Worm (Caenorhabditis elegans) whole organism, early embryonic: ENCODE measurements around the gene del-2.
"Not testable (repeated sequence)": the region's sequence is repeated elsewhere in the genome, so short reads cannot be mapped to it uniquely, and the experiment has no call there.

ENCODE experiments used
- B0310.2 ChIP-seq: sonication (generic microtip); optimal IDR thresholded peaks from 2 replicates; lab custom pipeline; 2016; ENCODE audit warnings: mild to moderate bottlenecking, missing genetic modification characterization, missing compliant biosample characterization
- F13C5.2 ChIP-seq: sonication (generic microtip); optimal IDR thresholded peaks from 2 replicates; lab custom pipeline; 2017; ENCODE audit warnings: mild to moderate bottlenecking, missing genetic modification characterization, inconsistent platforms, missing compliant biosample characterization
- aly-1 ChIP-seq: sonication (generic microtip); optimal IDR thresholded peaks from 2 replicates; lab custom pipeline; 2016; ENCODE audit warnings: missing genetic modification characterization, missing compliant biosample characterization
- ama-1 ChIP-seq: fragments of 150-350 bp; optimal IDR thresholded peaks from 2 replicates; lab custom pipeline; 2014
- ceh-13 ChIP-seq: fragments of 200-800 bp; sonication (Bioruptor generic); optimal IDR thresholded peaks from 2 replicates; lab custom pipeline; 2018; ENCODE audit warnings: mild to moderate bottlenecking, missing genetic modification characterization, missing compliant biosample characterization
- ceh-36 ChIP-seq: sonication (generic microtip); optimal IDR thresholded peaks from 2 replicates; lab custom pipeline; 2016; ENCODE audit warnings: missing genetic modification characterization, inconsistent platforms, missing compliant biosample characterization
- ets-7 ChIP-seq: sonication (generic microtip); optimal IDR thresholded peaks from 2 replicates; lab custom pipeline; 2016; ENCODE audit warnings: missing genotype, missing genetic modification characterization, missing compliant biosample characterization
- flt-1 ChIP-seq: fragments of 200-800 bp; sonication (Bioruptor generic); IDR thresholded peaks from 2 replicates; pipeline ENCODE4 v1.3.6; 2022; ENCODE audit warnings: missing genetic modification characterization, missing compliant biosample characterization
- hmbx-1 ChIP-seq: sonication (generic microtip); optimal IDR thresholded peaks from 2 replicates; lab custom pipeline; 2016; ENCODE audit warnings: mild to moderate bottlenecking, missing genetic modification characterization, missing compliant biosample characterization
- hmg-4 ChIP-seq: fragments of 200-800 bp; sonication (Bioruptor generic); optimal IDR thresholded peaks from 2 replicates; lab custom pipeline; 2018; ENCODE audit warnings: mild to moderate bottlenecking, missing genetic modification characterization, missing compliant biosample characterization
- hnd-1 ChIP-seq: sonication (generic microtip); optimal IDR thresholded peaks from 2 replicates; lab custom pipeline; 2016; ENCODE audit warnings: missing genetic modification characterization, missing compliant biosample characterization
- pes-1 ChIP-seq: fragments of 200-800 bp; sonication (Bioruptor generic); IDR thresholded peaks from 2 replicates; pipeline ENCODE4 v1.3.6; 2022; ENCODE audit warnings: missing genetic modification reagents, missing genetic modification characterization, missing compliant biosample characterization
- scrt-1 ChIP-seq: fragments of 200-800 bp; sonication (Bioruptor generic); IDR thresholded peaks from 2 replicates; pipeline ENCODE4 v1.3.6; 2022; ENCODE audit warnings: missing genetic modification characterization, missing compliant biosample characterization
- sea-1 ChIP-seq: fragments of 200-800 bp; sonication (Bioruptor generic); conservative IDR thresholded peaks from 2 replicates; pipeline ENCODE4 v1.3.6; 2022; ENCODE audit warnings: missing genetic modification characterization, missing compliant biosample characterization
- tbx-11 ChIP-seq: fragments of 200-800 bp; sonication (Bioruptor generic); IDR thresholded peaks from 2 replicates; pipeline ENCODE4 v1.3.6; 2022; ENCODE audit warnings: missing genetic modification characterization, missing compliant biosample characterization
- tbx-37 ChIP-seq: fragments of 200-800 bp; sonication (Bioruptor generic); conservative IDR thresholded peaks from 2 replicates; pipeline ENCODE4 v1.3.6; 2022; ENCODE audit warnings: missing genetic modification reagents, missing genetic modification characterization, missing compliant biosample characterization
- tra-4 ChIP-seq: sonication (generic microtip); optimal IDR thresholded peaks from 2 replicates; lab custom pipeline; 2017; ENCODE audit warnings: missing genetic modification characterization, missing compliant biosample characterization

del-2 gene

DNA sequence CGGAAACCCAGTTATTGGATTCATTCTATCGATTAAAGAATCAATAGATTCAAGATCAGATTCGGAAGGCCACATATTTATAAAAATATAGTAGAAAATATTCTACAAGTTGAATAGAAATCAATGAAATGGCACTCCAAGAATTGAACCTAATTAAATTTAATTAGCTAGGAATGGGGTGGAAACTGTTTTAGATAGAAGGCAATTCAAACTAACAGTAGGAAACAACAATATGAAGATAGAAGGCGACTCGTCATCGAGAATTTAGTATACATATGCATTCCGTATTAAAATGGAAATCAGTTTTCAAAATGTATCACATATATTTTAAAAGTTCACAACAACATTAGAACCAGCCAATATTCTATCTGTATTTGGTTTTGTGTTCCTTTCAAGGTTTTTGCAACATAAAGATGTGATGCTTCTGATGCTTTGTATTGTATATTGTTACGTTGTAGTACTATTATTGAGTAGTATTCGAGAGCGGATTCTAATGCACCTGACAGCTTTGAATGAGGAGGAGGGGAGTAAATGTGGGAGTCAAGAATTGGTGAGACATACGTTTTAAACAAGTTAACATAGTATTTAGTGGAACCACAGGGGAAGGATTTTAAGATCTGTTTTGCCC, 45.9 kb downstream of the del-2 start, which contains the start of the genes F27C8.3 and F27C8.2:
F27C8.3 (minus strand) TSS at position 101 of the 628 bp plus-strand sequence.
F27C8.2 (plus strand) TSS at position 578 of the 628 bp plus-strand sequence.
- TF ChIP-seq F13C5.2 (tag; lab: Kevin White, UChicago); tbx-11 (GFP tag; lab: Robert Waterston, UW); hnd-1: not testable (repeated sequence)

DNA sequence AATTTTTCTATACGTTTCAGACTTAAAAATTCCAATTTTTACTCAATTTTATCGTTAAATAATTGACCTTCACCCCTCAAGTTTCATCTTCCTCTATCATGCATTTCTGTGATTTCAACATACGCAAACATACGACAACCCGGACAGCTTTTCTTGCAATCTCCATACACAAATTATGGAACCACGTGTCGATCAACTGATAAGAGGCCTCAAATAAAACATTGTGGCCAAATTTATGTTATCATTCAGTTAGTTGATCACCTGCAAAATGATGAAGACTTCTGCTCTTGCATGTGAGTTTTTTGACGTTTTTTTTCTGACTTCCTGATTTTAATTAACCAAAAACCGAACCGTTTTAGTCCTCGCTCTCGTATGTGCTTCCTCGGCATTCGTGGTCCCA, 48.4 kb downstream of the del-2 start, which contains the start of gene spp-18:
spp-18 (plus strand) TSS at position 257 of the 400 bp plus-strand sequence.
- TF ChIP-seq tbx-11 (GFP tag; lab: Robert Waterston, UW) (no peak), hnd-1 (no peak), pes-1 (no peak), scrt-1 (GFP tag; lab: Robert Waterston, UW) (no peak), ceh-36 (tag; lab: Kevin White, UChicago) (no peak), hmbx-1 (tag; lab: Kevin White, UChicago) (no peak), ama-1 (no peak), flt-1 (GFP tag; lab: Robert Waterston, UW) (no peak)

DNA sequence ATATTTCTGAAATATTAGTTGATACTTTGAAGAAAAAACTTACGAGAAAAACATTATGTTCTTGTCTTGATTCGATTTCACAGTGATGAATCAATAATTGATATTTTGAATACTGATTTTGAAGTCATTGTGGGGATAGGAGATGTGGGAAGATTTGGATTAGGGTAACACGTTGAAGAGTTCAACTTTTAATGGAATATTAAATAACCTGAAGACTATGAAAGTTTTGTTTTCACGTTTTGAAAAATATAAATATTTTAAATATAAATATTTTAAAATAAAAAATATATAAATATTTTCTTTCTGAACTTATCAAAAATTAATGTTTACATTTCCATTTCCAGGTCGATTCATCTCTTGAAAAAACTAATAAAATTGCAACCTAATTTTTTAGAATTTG, 49.4 kb downstream of the del-2 start, which contains the start of gene pei-1:
pei-1 (minus strand) TSS at position 101 of the 400 bp plus-strand sequence.
- TF ChIP-seq scrt-1 (GFP tag; lab: Robert Waterston, UW) (no peak), sea-1 (no peak), flt-1 (GFP tag; lab: Robert Waterston, UW) (no peak), ama-1 (no peak), hmg-4 (GFP tag; lab: Kevin White, UChicago) (no peak)

DNA sequence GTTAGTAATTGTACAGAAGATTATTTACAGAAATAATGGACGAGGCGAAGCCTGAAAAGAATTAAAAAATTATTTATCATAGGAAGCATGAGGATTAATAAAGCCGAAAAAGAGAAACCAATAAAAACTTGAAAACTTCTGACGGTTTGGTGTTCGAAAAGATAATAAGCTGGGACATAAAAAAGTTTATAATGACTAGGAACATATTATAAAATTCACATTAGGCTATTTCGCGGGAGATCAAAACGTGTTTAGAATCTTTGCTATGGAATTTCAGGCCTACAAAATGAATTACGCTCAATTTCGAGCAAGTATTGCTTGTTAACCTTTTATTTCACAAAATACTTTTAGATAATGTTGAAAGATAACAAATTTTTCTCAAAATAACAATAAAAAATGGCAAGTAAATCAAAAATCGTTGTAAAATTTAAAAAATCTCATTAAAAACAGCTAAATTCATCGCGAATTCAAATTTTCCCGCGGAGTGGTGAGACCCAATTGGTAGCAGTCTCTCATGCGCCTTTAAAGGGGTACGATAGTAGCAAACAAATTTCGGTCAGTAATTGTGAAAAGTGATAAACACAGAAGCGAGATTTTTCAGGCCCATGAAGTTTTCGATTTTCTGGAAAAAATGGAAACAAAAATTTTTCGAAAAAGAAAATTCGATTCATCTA, 52.9 kb downstream of the del-2 start, which contains the start of gene trcs-1:
trcs-1 (minus strand) TSS at position 51 of the 674 bp plus-strand sequence.
- TF ChIP-seq F13C5.2 (tag; lab: Kevin White, UChicago) = no peak
- no peak for TF ChIP-seq tbx-37 (GFP tag; lab: Robert Waterston, UW)
- TF ChIP-seq hmg-4 (GFP tag; lab: Kevin White, UChicago) = no peak
- no peak for TF ChIP-seq aly-1
- no peak for TF ChIP-seq ceh-13 (GFP tag; lab: Kevin White, UChicago)
- TF ChIP-seq tbx-11 (GFP tag; lab: Robert Waterston, UW) = no peak
- no peak for TF ChIP-seq sea-1
- no peak for TF ChIP-seq hmbx-1 (tag; lab: Kevin White, UChicago)
- no peak for TF ChIP-seq B0310.2 (tag; lab: Kevin White, UChicago)
- TF ChIP-seq tra-4 = no peak
- TF ChIP-seq ets-7 (tag; lab: Kevin White, UChicago) = no peak
- TF ChIP-seq hnd-1 = no peak
- no peak for TF ChIP-seq scrt-1 (GFP tag; lab: Robert Waterston, UW)
